Worm (Caenorhabditis elegans) whole organism, late embryonic: ENCODE data around the gene W01B6.6.

ENCODE experiments used
- C38D4.7 ChIP-seq: fragments of 200-800 bp; sonication (Bioruptor generic); optimal IDR thresholded peaks from 2 replicates; lab custom pipeline; 2018; ENCODE audit warnings: mild to moderate bottlenecking, missing genetic modification characterization, moderate library complexity, missing compliant biosample characterization
- K09A11.1 ChIP-seq: sonication (generic microtip); optimal IDR thresholded peaks from 2 replicates; lab custom pipeline; 2017; ENCODE audit warnings: antibody characterized with exemption, mild to moderate bottlenecking, missing genetic modification characterization, missing compliant biosample characterization; ENCODE audit not compliant: insufficient read depth
- T23F11.4 ChIP-seq: fragments of 200-800 bp; sonication (Bioruptor generic); optimal IDR thresholded peaks from 2 replicates; lab custom pipeline; 2018; ENCODE audit warnings: mild to moderate bottlenecking, missing genetic modification characterization, missing compliant biosample characterization
- Y22D7AL.16 ChIP-seq: sonication (generic microtip); optimal IDR thresholded peaks from 2 replicates; lab custom pipeline; 2016; ENCODE audit warnings: missing genetic modification characterization, missing compliant biosample characterization
- ceh-2 ChIP-seq: sonication (generic microtip); optimal IDR thresholded peaks from 2 replicates; lab custom pipeline; 2016; ENCODE audit warnings: missing genotype, missing genetic modification characterization, missing compliant biosample characterization
- ceh-22 ChIP-seq: sonication (generic microtip); optimal IDR thresholded peaks from 2 replicates; lab custom pipeline; 2017; ENCODE audit warnings: missing biosample characterization, missing genetic modification characterization
- ceh-24 ChIP-seq: sonication (generic microtip); optimal IDR thresholded peaks from 2 replicates; lab custom pipeline; 2016; ENCODE audit warnings: mild to moderate bottlenecking, missing genetic modification characterization, missing compliant biosample characterization
- ceh-30 ChIP-seq: fragments of 150-350 bp; optimal IDR thresholded peaks from 2 replicates; lab custom pipeline; 2014; ENCODE audit warnings: missing biosample characterization, missing genetic modification characterization
- ceh-34 ChIP-seq: sonication (generic microtip); optimal IDR thresholded peaks from 2 replicates; lab custom pipeline; 2016; ENCODE audit warnings: mild to moderate bottlenecking, missing genetic modification characterization, missing compliant biosample characterization
- ceh-45 ChIP-seq: fragments of 200-800 bp; sonication (Bioruptor generic); IDR thresholded peaks from 2 replicates; pipeline ENCODE4 v1.3.6; 2022; ENCODE audit warnings: missing genetic modification reagents, missing genetic modification characterization, missing compliant biosample characterization
- ceh-48 ChIP-seq: sonication (generic microtip); optimal IDR thresholded peaks from 2 replicates; lab custom pipeline; 2016; ENCODE audit warnings: missing genetic modification characterization, inconsistent platforms, missing compliant biosample characterization
- ceh-6 ChIP-seq: fragments of 200-800 bp; sonication (Bioruptor generic); optimal IDR thresholded peaks from 2 replicates; lab custom pipeline; 2018; ENCODE audit warnings: mild to moderate bottlenecking, missing genetic modification characterization, missing compliant biosample characterization
- ceh-9 ChIP-seq: sonication (generic microtip); optimal IDR thresholded peaks from 2 replicates; lab custom pipeline; 2016; ENCODE audit warnings: mild to moderate bottlenecking, missing genetic modification characterization, inconsistent platforms, missing compliant biosample characterization
- dmd-4 ChIP-seq: sonication (generic microtip); optimal IDR thresholded peaks from 2 replicates; lab custom pipeline; 2016; ENCODE audit warnings: borderline replicate concordance, missing genetic modification characterization, missing compliant biosample characterization
- elt-2 ChIP-seq: sonication (generic microtip); optimal IDR thresholded peaks from 2 replicates; lab custom pipeline; 2016; ENCODE audit warnings: missing genetic modification reagents, missing genetic modification characterization, missing compliant biosample characterization
- ets-4 ChIP-seq: sonication (generic microtip); optimal IDR thresholded peaks from 2 replicates; lab custom pipeline; 2016; ENCODE audit warnings: missing genetic modification characterization, missing compliant biosample characterization
- fax-1 ChIP-seq: sonication (generic microtip); optimal IDR thresholded peaks from 2 replicates; lab custom pipeline; 2016; ENCODE audit warnings: missing genotype, missing genetic modification characterization, missing compliant biosample characterization
- hlh-15 ChIP-seq: sonication (generic microtip); optimal IDR thresholded peaks from 2 replicates; lab custom pipeline; 2016; ENCODE audit warnings: missing genetic modification characterization, missing compliant biosample characterization
- hlh-30 ChIP-seq: sonication (generic microtip); optimal IDR thresholded peaks from 2 replicates; lab custom pipeline; 2017; ENCODE audit warnings: antibody characterized with exemption, missing genetic modification characterization, missing compliant biosample characterization; ENCODE audit not compliant: insufficient read depth
- hlh-6 ChIP-seq: sonication (generic microtip); optimal IDR thresholded peaks from 2 replicates; lab custom pipeline; 2016; ENCODE audit warnings: missing genotype, missing genetic modification characterization, missing compliant biosample characterization
- lin-11 ChIP-seq: fragments of 200-800 bp; sonication (Bioruptor generic); optimal IDR thresholded peaks from 2 replicates; lab custom pipeline; 2018; ENCODE audit warnings: mild to moderate bottlenecking, missing genetic modification characterization, missing compliant biosample characterization
- mec-3 ChIP-seq: sonication (generic microtip); optimal IDR thresholded peaks from 2 replicates; lab custom pipeline; 2016; ENCODE audit warnings: borderline replicate concordance, missing genetic modification characterization, missing compliant biosample characterization
- nfya-1 ChIP-seq: sonication (generic microtip); optimal IDR thresholded peaks from 2 replicates; lab custom pipeline; 2017; ENCODE audit warnings: missing genetic modification characterization, mild to moderate bottlenecking, missing compliant biosample characterization, antibody characterized with exemption, moderate library complexity
- nhr-11 ChIP-seq: fragments of 150-350 bp; optimal IDR thresholded peaks from 2 replicates; lab custom pipeline; 2014; ENCODE audit warnings: missing biosample characterization, missing genetic modification characterization
- odd-2 ChIP-seq: sonication (generic microtip); optimal IDR thresholded peaks from 2 replicates; lab custom pipeline; 2017; ENCODE audit warnings: antibody characterized with exemption, mild to moderate bottlenecking, missing genetic modification characterization, missing compliant biosample characterization
- pax-1 ChIP-seq: fragments of 150-350 bp; optimal IDR thresholded peaks from 2 replicates; lab custom pipeline; 2014; ENCODE audit warnings: missing biosample characterization, missing genetic modification characterization
- pqm-1 ChIP-seq: sonication (generic microtip); optimal IDR thresholded peaks from 2 replicates; lab custom pipeline; 2016; ENCODE audit warnings: missing genetic modification characterization, missing compliant biosample characterization
- ref-2 ChIP-seq: sonication (generic microtip); optimal IDR thresholded peaks from 2 replicates; lab custom pipeline; 2016; ENCODE audit warnings: missing genetic modification characterization, missing compliant biosample characterization
- rnt-1 ChIP-seq: sonication (generic microtip); optimal IDR thresholded peaks from 2 replicates; lab custom pipeline; 2016; ENCODE audit warnings: missing genetic modification characterization, missing compliant biosample characterization
- sdc-2 ChIP-seq: sonication (generic microtip); optimal IDR thresholded peaks from 2 replicates; lab custom pipeline; 2016; ENCODE audit warnings: missing genotype, missing genetic modification characterization, missing compliant biosample characterization
- syd-9 ChIP-seq: sonication (generic microtip); optimal IDR thresholded peaks from 2 replicates; lab custom pipeline; 2016; ENCODE audit warnings: mild to moderate bottlenecking, missing genetic modification characterization, moderate library complexity, missing compliant biosample characterization
- tbx-2 ChIP-seq: sonication (generic microtip); optimal IDR thresholded peaks from 2 replicates; lab custom pipeline; 2016; ENCODE audit warnings: missing genetic modification characterization, missing compliant biosample characterization
- tbx-7 ChIP-seq: sonication (generic microtip); optimal IDR thresholded peaks from 2 replicates; lab custom pipeline; 2016; ENCODE audit warnings: missing genotype, missing genetic modification characterization, missing compliant biosample characterization
- unc-42 ChIP-seq: sonication (generic microtip); optimal IDR thresholded peaks from 2 replicates; lab custom pipeline; 2016; ENCODE audit warnings: missing genotype, missing genetic modification characterization, missing compliant biosample characterization
- unc-55 ChIP-seq: sonication (generic microtip); optimal IDR thresholded peaks from 2 replicates; lab custom pipeline; 2017; ENCODE audit warnings: missing biosample characterization, missing genetic modification reagents, missing genetic modification characterization
- unc-86 ChIP-seq: sonication (generic microtip); optimal IDR thresholded peaks from 2 replicates; lab custom pipeline; 2016; ENCODE audit warnings: missing genetic modification characterization, missing compliant biosample characterization

The W01B6.6 gene

ce11 chrIV:10111441-10111840 is 30.5 kb downstream of the W01B6.6 start, which contains the start of gene spch-1:
Gene spch-1 (minus strand): TSS chrIV:10111541.
- TF ChIP-seq hlh-15 (tag; lab: Kevin White, UChicago): no peak
- TF ChIP-seq elt-2 (tag; lab: Kevin White, UChicago): no peak
- TF ChIP-seq pax-1: no peak
- no peak for TF ChIP-seq ceh-9 (tag; lab: Kevin White, UChicago)
- TF ChIP-seq nfya-1: no peak
- TF ChIP-seq rnt-1 (tag; lab: Kevin White, UChicago): no peak
- no peak for TF ChIP-seq ceh-2 (tag; lab: Kevin White, UChicago)
- TF ChIP-seq sdc-2: no peak

DNA sequence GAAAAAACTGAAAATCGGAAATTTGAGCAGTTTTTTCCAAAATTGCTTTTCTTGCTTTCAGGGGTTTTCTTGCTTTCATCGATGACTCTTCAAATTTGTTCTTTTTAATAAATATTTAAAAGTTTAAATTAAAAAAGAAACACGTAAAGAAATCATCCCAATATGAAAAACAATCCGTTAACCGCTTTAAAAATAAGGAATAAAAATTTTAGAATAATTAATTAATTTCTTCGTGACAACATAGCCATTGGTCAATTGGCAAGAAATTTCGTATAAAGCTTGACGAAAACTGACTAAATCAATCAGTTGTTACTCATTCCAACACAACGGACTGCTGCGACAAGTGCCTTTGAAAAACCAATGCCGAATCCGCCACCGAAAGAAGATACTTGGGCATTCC is 31.7 kb downstream of the W01B6.6 start, which contains the start of gene nsph-3.2:
TSS of gene nsph-3.2 (plus strand) at position 301 of the 400 bp plus-strand sequence.
- TF ChIP-seq nhr-11 (no peak), ets-4 (tag; lab: Kevin White, UChicago) (no peak), ceh-24 (tag; lab: Kevin White, UChicago) (no peak), ceh-48 (tag; lab: Kevin White, UChicago) (no peak), ceh-34 (no peak), ceh-30 (tag; lab: Kevin White, UChicago) (no peak), lin-11 (no peak)
- TF ChIP-seq, all 69 proteins: peak for 0

ce11 chrIV:10115142-10115541 is 34.2 kb downstream of the W01B6.6 start, which contains the start of gene C04G2.10:
Gene C04G2.10 (plus strand): TSS chrIV:10115442.
- no peak for TF ChIP-seq elt-2 (tag; lab: Kevin White, UChicago)
- TF ChIP-seq unc-55 (GFP tag; lab: Kevin White, UChicago): no peak
- TF ChIP-seq Y22D7AL.16 (tag; lab: Kevin White, UChicago): no peak
- TF ChIP-seq unc-42: no peak
- no peak for TF ChIP-seq mec-3 (tag; lab: Kevin White, UChicago)
- TF ChIP-seq ceh-9 (tag; lab: Kevin White, UChicago): no peak
- TF ChIP-seq C38D4.7 (GFP tag; lab: Kevin White, UChicago): no peak
- no peak for TF ChIP-seq unc-86 (tag; lab: Kevin White, UChicago)
- no peak for TF ChIP-seq tbx-2
- TF ChIP-seq dmd-4 (tag; lab: Kevin White, UChicago): no peak
- no peak for TF ChIP-seq tbx-7 (tag; lab: Kevin White, UChicago)
- TF ChIP-seq pqm-1 (tag; lab: Kevin White, UChicago): no peak
- no peak for TF ChIP-seq hlh-6 (tag; lab: Kevin White, UChicago)
- TF ChIP-seq ceh-45 (GFP tag; lab: Robert Waterston, UW): no peak
- TF ChIP-seq hlh-30: no peak
- TF ChIP-seq fax-1 (tag; lab: Kevin White, UChicago): no peak
- no peak for TF ChIP-seq ceh-48 (tag; lab: Kevin White, UChicago)

ce11 chrIV:10116765-10117164 is 35.8 kb downstream of the W01B6.6 start:
- no peak for TF ChIP-seq elt-2 (tag; lab: Kevin White, UChicago)
- TF ChIP-seq, all 69 proteins: peak for 0

DNA sequence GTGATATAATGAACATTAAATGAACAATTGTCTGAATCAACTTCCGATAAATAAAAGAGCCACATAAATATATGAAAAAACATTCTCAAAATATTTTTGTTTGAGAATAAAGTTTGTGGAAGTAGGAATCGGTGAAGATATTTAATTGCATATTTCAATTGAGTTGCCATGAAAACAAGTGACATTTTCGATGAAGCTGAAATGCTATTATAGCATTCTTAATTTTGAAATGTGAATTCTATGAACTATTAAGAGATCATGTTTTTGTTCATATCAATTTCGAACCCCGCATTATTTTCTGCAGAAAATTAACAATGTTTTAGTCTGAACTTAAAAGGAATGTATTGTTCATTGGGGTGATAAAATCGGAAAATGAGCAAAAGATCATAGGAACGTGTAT is 41.3 kb downstream of the W01B6.6 start, which contains the start of gene irld-21:
TSS of gene irld-21 (minus strand) at position 101 of the 400 bp plus-strand sequence.
- no peak for TF ChIP-seq unc-86 (tag; lab: Kevin White, UChicago)
- no peak for TF ChIP-seq T23F11.4 (GFP tag; lab: Kevin White, UChicago)
- no peak for TF ChIP-seq K09A11.1 (tag; lab: Kevin White, UChicago)
- TF ChIP-seq fax-1 (tag; lab: Kevin White, UChicago): no peak
- no peak for TF ChIP-seq odd-2 (tag; lab: Kevin White, UChicago)
- no peak for TF ChIP-seq syd-9 (tag; lab: Kevin White, UChicago)
- no peak for TF ChIP-seq nhr-11
- no peak for TF ChIP-seq hlh-15 (tag; lab: Kevin White, UChicago)
- TF ChIP-seq tbx-7 (tag; lab: Kevin White, UChicago): no peak
- TF ChIP-seq ceh-45 (GFP tag; lab: Robert Waterston, UW): no peak
- no peak for TF ChIP-seq pax-1
- no peak for TF ChIP-seq ceh-22 (tag; lab: Kevin White, UChicago)
- TF ChIP-seq ref-2 (tag; lab: Kevin White, UChicago): no peak
- TF ChIP-seq ceh-6 (GFP tag; lab: Kevin White, UChicago): no peak
